Fruit fly (Drosophila melanogaster) whole organism, pupa: ENCODE results near the gene CycH.
A peak's percentile ranks its signal among the peaks of the same experiment; 100 is the strongest.

Experiments
- CG10348 ChIP-seq: fragments of 200-800 bp; sonication (Bioruptor generic); IDR thresholded peaks from 2 replicates; pipeline ENCODE4 v1.3.6; 2022; ENCODE audit warnings: missing biosample characterization, missing genetic modification characterization
- CG12605 ChIP-seq: fragments of 200-800 bp; sonication (Bioruptor generic); IDR thresholded peaks from 2 replicates; pipeline ENCODE4 v1.3.6; 2022; ENCODE audit warnings: missing biosample characterization, missing genetic modification characterization
- CG13204 ChIP-seq: fragments of 200-800 bp; sonication (Bioruptor generic); optimal IDR thresholded peaks from 2 replicates; lab custom pipeline; 2018; ENCODE audit warnings: missing biosample characterization, mild to moderate bottlenecking, missing genetic modification characterization, moderate library complexity
- CG14655 ChIP-seq: fragments of 200-800 bp; sonication (Bioruptor generic); optimal IDR thresholded peaks from 3 replicates; lab custom pipeline; 2017; ENCODE audit warnings: mild to moderate bottlenecking, missing biosample characterization, missing genetic modification reagents, missing genetic modification characterization
- CG15710 ChIP-seq: fragments of 200-800 bp; sonication (Bioruptor generic); optimal IDR thresholded peaks from 2 replicates; lab custom pipeline; 2018; ENCODE audit warnings: missing biosample characterization, mild to moderate bottlenecking, missing genetic modification characterization, moderate library complexity
- CG17806 ChIP-seq: fragments of 200-800 bp; sonication (Bioruptor generic); optimal IDR thresholded peaks from 2 replicates; lab custom pipeline; 2018; ENCODE audit warnings: missing biosample characterization, mild to moderate bottlenecking, missing genetic modification characterization, moderate library complexity
- CG32121 ChIP-seq: fragments of 200-800 bp; sonication (Bioruptor generic); IDR thresholded peaks from 2 replicates; pipeline ENCODE4 v1.3.6; 2022; ENCODE audit warnings: missing biosample characterization, missing genetic modification characterization
- CG34367 ChIP-seq: fragments of 200-800 bp; sonication (Bioruptor generic); optimal IDR thresholded peaks from 2 replicates; lab custom pipeline; 2018; ENCODE audit warnings: missing biosample characterization, mild to moderate bottlenecking, missing genetic modification characterization
- CG4496 ChIP-seq: fragments of 200-800 bp; sonication (Bioruptor generic); IDR thresholded peaks from 3 replicates; pipeline ENCODE4 v1.3.6; 2022; ENCODE audit warnings: missing biosample characterization, missing genetic modification characterization
- CG8159 ChIP-seq: fragments of 200-800 bp; sonication (Bioruptor generic); optimal IDR thresholded peaks from 3 replicates; lab custom pipeline; 2018; ENCODE audit warnings: missing biosample characterization, mild to moderate bottlenecking, missing genetic modification characterization, moderate library complexity
- CG8301 ChIP-seq: fragments of 200-800 bp; sonication (Bioruptor generic); optimal IDR thresholded peaks from 2 replicates; lab custom pipeline; 2018; ENCODE audit warnings: missing biosample characterization, mild to moderate bottlenecking, missing genetic modification characterization
- CG9948 ChIP-seq: fragments of 200-800 bp; sonication (Bioruptor generic); optimal IDR thresholded peaks from 2 replicates; lab custom pipeline; 2018; ENCODE audit warnings: missing biosample characterization, mild to moderate bottlenecking, missing genetic modification characterization, moderate library complexity
- D1 ChIP-seq: fragments of 200-800 bp; sonication (Bioruptor generic); optimal IDR thresholded peaks from 2 replicates; lab custom pipeline; 2018; ENCODE audit warnings: missing biosample characterization, mild to moderate bottlenecking, missing genetic modification characterization, moderate library complexity
- EcR ChIP-seq: fragments of 200-800 bp; sonication (Bioruptor generic); optimal IDR thresholded peaks from 3 replicates; lab custom pipeline; 2019; ENCODE audit warnings: missing biosample characterization, missing genetic modification characterization, mild to moderate bottlenecking, moderate library complexity, missing genetic modification reagents
- Ets98B ChIP-seq: fragments of 200-800 bp; sonication (Bioruptor generic); IDR thresholded peaks from 2 replicates; pipeline ENCODE4 v1.3.6; 2022; ENCODE audit warnings: missing biosample characterization, missing genetic modification characterization
- Pif1A ChIP-seq: fragments of 200-800 bp; sonication (Bioruptor generic); optimal IDR thresholded peaks from 3 replicates; lab custom pipeline; 2016; ENCODE audit warnings: missing biosample characterization, missing genetic modification characterization
- Pif1B ChIP-seq: fragments of 200-800 bp; sonication (Bioruptor generic); optimal IDR thresholded peaks from 3 replicates; lab custom pipeline; 2016; ENCODE audit warnings: missing biosample characterization, missing genetic modification characterization
- Snoo ChIP-seq: fragments of 200-800 bp; sonication (Bioruptor generic); optimal IDR thresholded peaks from 3 replicates; lab custom pipeline; 2017; ENCODE audit warnings: missing biosample characterization, mild to moderate bottlenecking, missing genetic modification characterization, inconsistent platforms
- fd96Ca ChIP-seq: fragments of 200-800 bp; sonication (Bioruptor generic); IDR thresholded peaks from 3 replicates; pipeline ENCODE4 v1.3.6; 2022; ENCODE audit warnings: missing biosample characterization, missing genetic modification characterization
- gl ChIP-seq: fragments of 200-800 bp; sonication (Bioruptor generic); optimal IDR thresholded peaks from 2 replicates; lab custom pipeline; 2018; ENCODE audit warnings: missing biosample characterization, mild to moderate bottlenecking, missing genetic modification characterization
- rn ChIP-seq: fragments of 200-800 bp; sonication (Bioruptor generic); IDR thresholded peaks from 2 replicates; pipeline ENCODE4 v1.3.6; 2022; ENCODE audit warnings: missing biosample characterization, missing genetic modification characterization

Gene CycH

DNA sequence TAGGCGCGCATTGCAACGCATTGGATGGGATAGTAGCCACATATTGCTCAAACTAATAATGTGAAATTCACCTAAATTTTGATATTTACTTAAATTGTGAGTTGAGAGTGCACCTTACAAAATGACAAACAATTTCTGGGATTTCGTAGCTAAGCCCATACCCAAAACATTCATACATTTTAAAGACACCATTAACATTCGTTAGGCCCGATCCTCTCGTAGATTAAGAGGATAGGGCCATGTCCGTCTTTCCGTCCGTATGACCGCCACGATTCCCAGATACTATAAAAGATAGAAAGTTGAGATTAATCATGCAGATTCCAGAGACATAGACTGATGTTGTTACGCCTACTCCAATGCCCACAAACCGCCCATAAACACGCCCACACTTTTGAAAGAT, 8.2 kb upstream of the CycH start, which contains the start of gene CG43895:
CG43895 (minus strand) TSS at position 101 of the 400 bp plus-strand sequence.
- TF ChIP-seq fd96Ca (GFP tag; lab: Robert Waterston, UW) (no peak), CG14655 (GFP tag; lab: Kevin White, UChicago) (no peak), CG17806 (tag; lab: Kevin White, UChicago) (no peak), CG8301 (tag; lab: Kevin White, UChicago) (no peak), CG13204 (GFP tag; lab: Kevin White, UChicago) (no peak), CG9948 (no peak), Ets98B (GFP tag; lab: Robert Waterston, UW) (no peak), CG15710 (tag; lab: Kevin White, UChicago) (no peak), CG10348 (no peak), EcR (GFP tag; lab: Kevin White, UChicago) (no peak), Snoo (no peak), CG34367 (tag; lab: Kevin White, UChicago) (no peak), CG12605 (GFP tag; lab: Robert Waterston, UW) (no peak), rn (GFP tag; lab: Robert Waterston, UW) (no peak)

DNA sequence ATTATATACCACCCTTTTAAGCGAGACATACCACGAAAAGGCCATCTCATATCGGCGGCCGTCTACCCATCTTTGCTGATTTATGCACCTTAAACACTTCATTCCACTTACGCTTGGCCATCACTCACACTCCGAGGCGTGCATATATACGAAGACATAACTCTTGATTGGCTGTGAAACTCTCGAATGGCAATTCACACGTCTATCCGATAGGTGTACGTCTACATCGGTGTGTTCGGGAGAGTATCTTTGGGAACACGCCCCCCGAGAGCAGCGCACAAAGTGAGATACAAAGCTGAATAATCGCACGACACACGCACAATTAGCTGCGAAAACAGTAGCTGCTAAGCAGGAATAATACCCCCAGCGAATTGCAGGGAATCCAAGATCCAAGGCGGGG, 3.1 kb upstream of the CycH start:
- TF ChIP-seq CG9948 (no peak), CG14655 (GFP tag; lab: Kevin White, UChicago) (no peak), Snoo (no peak), CG8301 (tag; lab: Kevin White, UChicago) (no peak), CG15710 (tag; lab: Kevin White, UChicago) (no peak), CG10348 (no peak), CG4496 (GFP tag; lab: Robert Waterston, UW) (no peak), CG12605 (GFP tag; lab: Robert Waterston, UW) (no peak), fd96Ca (GFP tag; lab: Robert Waterston, UW) (no peak), Pif1A (no peak), CG8159 (no peak), Pif1B (GFP tag; lab: Kevin White, UChicago) (no peak)

DNA sequence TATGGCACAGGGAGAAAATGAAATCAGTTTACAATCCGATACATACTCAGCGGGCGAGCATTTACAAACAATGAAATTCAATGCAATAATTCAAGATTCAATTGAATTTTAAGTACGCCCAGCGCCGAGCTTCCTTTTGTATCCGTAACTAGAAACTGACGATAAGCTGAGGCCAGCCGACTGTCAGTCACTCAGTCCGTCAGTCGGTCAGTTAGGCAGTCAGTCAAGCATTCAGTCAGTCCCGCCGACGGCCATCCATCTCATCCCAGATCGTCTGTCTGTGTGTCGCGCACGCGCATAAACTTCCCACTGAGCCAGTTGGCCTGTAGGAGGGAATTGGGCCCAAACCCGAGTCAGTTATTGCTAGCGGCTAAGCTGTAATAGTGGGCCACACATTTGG, 2.3 kb upstream of the CycH start:
- TF ChIP-seq CG13204 (GFP tag; lab: Kevin White, UChicago), result no peak
- TF ChIP-seq Ets98B (GFP tag; lab: Robert Waterston, UW), result no peak
- TF ChIP-seq EcR (GFP tag; lab: Kevin White, UChicago), result no peak
- TF ChIP-seq Snoo, result no peak
- no peak for TF ChIP-seq CG4496 (GFP tag; lab: Robert Waterston, UW)
- no peak for TF ChIP-seq CG10348
- no peak for TF ChIP-seq fd96Ca (GFP tag; lab: Robert Waterston, UW)
- TF ChIP-seq CG15710 (tag; lab: Kevin White, UChicago), result no peak
- no peak for TF ChIP-seq Pif1B (GFP tag; lab: Kevin White, UChicago)

DNA sequence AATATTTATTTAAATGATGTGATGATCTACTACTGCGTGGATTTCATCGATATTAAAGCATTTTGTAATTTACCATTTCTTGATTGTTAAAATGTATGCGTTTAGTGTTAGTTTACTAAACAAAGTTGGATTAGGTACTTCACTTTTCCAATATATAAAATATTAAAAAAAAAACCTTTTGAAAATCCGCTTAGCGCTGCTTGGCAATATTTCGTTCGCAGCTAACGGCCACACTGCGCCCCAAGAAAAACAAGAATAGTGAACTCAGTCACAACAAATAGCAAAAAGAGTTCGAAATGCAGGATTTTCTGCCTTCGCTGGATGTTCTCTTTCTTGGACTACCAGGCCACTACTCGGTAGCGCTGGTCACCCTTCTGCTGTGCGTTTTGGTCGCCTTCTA, 1.4 kb downstream of the CycH start, which contains the start of gene CG7407:
CG7407 (plus strand) TSS at position 226 of the 400 bp plus-strand sequence.
- TF ChIP-seq Ets98B (GFP tag; lab: Robert Waterston, UW) (no peak), gl (tag; lab: Kevin White, UChicago) (no peak), EcR (GFP tag; lab: Kevin White, UChicago) (peak; percentile 4), fd96Ca (GFP tag; lab: Robert Waterston, UW) (no peak), CG17806 (tag; lab: Kevin White, UChicago) (no peak), Pif1B (GFP tag; lab: Kevin White, UChicago) (no peak), Snoo (no peak), CG14655 (GFP tag; lab: Kevin White, UChicago) (no peak), CG32121 (GFP tag; lab: Robert Waterston, UW) (no peak; the same call in 1 of the 2 replicates), CG34367 (tag; lab: Kevin White, UChicago) (no peak), CG8159 (peak; percentile 16), CG12605 (GFP tag; lab: Robert Waterston, UW) (peak; percentile 56), rn (GFP tag; lab: Robert Waterston, UW) (no peak), CG4496 (GFP tag; lab: Robert Waterston, UW) (0 out of 3 replicates have a peak, but pooled peaks have one; percentile 21)
- TF ChIP-seq, all 21 proteins: peak for 4

DNA sequence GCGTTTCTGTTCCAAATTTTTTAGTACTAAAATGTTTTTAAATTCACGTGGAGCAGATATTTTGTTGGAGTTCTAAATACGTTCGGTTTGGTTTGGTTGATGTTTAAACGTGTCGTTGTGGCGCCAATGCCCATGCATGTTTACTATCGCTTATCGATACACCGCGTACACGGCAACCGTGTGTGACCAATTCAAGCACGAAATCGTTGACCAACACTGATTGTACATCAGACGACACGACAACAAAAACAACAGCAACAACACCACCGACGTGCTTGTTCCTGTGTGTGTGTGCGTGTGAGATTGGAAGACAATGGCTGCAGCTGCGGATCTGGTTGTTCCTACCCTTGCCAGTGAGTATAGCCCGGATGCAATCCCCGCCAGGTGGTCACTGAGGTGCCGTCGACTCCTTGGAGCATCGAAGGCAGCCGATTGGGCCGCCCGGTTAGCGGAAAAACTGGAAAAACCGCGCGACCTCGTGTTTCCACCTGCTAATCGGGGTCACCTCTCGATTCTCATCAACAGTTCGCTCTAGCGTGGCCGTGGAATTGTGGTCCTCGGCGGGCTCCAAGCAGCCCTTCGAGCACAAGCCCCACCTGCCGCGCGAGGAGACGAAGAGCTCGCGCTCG, 3.0 kb downstream of the CycH start, which contains the start of gene eIF2A:
eIF2A (plus strand) TSS at position 16 of the 629 bp plus-strand sequence.
- TF ChIP-seq EcR (GFP tag; lab: Kevin White, UChicago) (peak; percentile 36), D1 (tag; lab: Kevin White, UChicago) (no peak), Snoo (peak; percentile 51), CG14655 (GFP tag; lab: Kevin White, UChicago) (no peak), CG13204 (GFP tag; lab: Kevin White, UChicago) (no peak), gl (tag; lab: Kevin White, UChicago) (peak; percentile 2), CG15710 (tag; lab: Kevin White, UChicago) (peak; percentile 17), CG34367 (tag; lab: Kevin White, UChicago) (no peak), Pif1B (GFP tag; lab: Kevin White, UChicago) (no peak), Ets98B (GFP tag; lab: Robert Waterston, UW) (peak; percentile 56), CG17806 (tag; lab: Kevin White, UChicago) (peak; percentile 17), CG10348 (no peak), Pif1A (no peak), CG8159 (no peak), CG32121 (GFP tag; lab: Robert Waterston, UW) (0 out of 2 replicates have a peak, but pooled peaks have one; percentile 28), fd96Ca (GFP tag; lab: Robert Waterston, UW) (peak; percentile 38; the same call in 1 of the 3 replicates), CG8301 (tag; lab: Kevin White, UChicago) (no peak), CG9948 (no peak), CG12605 (GFP tag; lab: Robert Waterston, UW) (peak; percentile 32; the same call in 1 of the 2 replicates), rn (GFP tag; lab: Robert Waterston, UW) (no peak), CG4496 (GFP tag; lab: Robert Waterston, UW) (peak; percentile 56; the same call in 2 of the 3 replicates)
